Fruit fly (Drosophila melanogaster) whole organism, prepupa: ENCODE results near the gene Vha36-3.

Experiments used
- CG11762 ChIP-seq: fragments of 200-800 bp; sonication (Bioruptor generic); optimal IDR thresholded peaks from 3 replicates; lab custom pipeline; 2016; ENCODE audit warnings: missing biosample characterization, missing genetic modification characterization; ENCODE audit not compliant: insufficient read depth
- CG11902 ChIP-seq: fragments of 200-800 bp; sonication (Bioruptor generic); optimal IDR thresholded peaks from 3 replicates; lab custom pipeline; 2016; ENCODE audit warnings: missing biosample characterization, missing genetic modification characterization
- CG15336 ChIP-seq: fragments of 200-800 bp; sonication (Bioruptor generic); IDR thresholded peaks from 2 replicates; pipeline ENCODE4 v1.3.6; 2022; ENCODE audit warnings: missing biosample characterization, missing genetic modification characterization
- CG1621 ChIP-seq: fragments of 200-800 bp; sonication (Bioruptor generic); optimal IDR thresholded peaks from 3 replicates; lab custom pipeline; 2018; ENCODE audit warnings: missing biosample characterization, mild to moderate bottlenecking, missing genetic modification characterization
- CG16779 ChIP-seq: fragments of 200-800 bp; sonication (Bioruptor generic); optimal IDR thresholded peaks from 3 replicates; lab custom pipeline; 2017; ENCODE audit warnings: missing biosample characterization, mild to moderate bottlenecking, missing genetic modification characterization
- CG3032 ChIP-seq: fragments of 200-800 bp; optimal IDR thresholded peaks from 2 replicates; lab custom pipeline; 2019; ENCODE audit warnings: missing biosample characterization, mild to moderate bottlenecking, missing genetic modification characterization, moderate library complexity
- CG32006 ChIP-seq: fragments of 200-800 bp; sonication (Bioruptor generic); optimal IDR thresholded peaks from 3 replicates; lab custom pipeline; 2017; ENCODE audit warnings: missing biosample characterization, mild to moderate bottlenecking, missing genetic modification characterization
- CG34406 ChIP-seq: fragments of 200-800 bp; sonication (Bioruptor generic); optimal IDR thresholded peaks from 3 replicates; lab custom pipeline; 2016; ENCODE audit warnings: missing biosample characterization, missing genetic modification characterization
- CG4318 ChIP-seq: fragments of 200-800 bp; sonication (Bioruptor generic); optimal IDR thresholded peaks from 3 replicates; lab custom pipeline; 2017; ENCODE audit warnings: missing biosample characterization, mild to moderate bottlenecking, missing genetic modification characterization
- CG6163 ChIP-seq: fragments of 200-800 bp; sonication (Bioruptor generic); IDR thresholded peaks from 3 replicates; pipeline ENCODE4 v1.3.6; 2022; ENCODE audit warnings: missing biosample characterization, missing genetic modification characterization
- CG6276 ChIP-seq: fragments of 200-800 bp; sonication (Bioruptor generic); optimal IDR thresholded peaks from 2 replicates; lab custom pipeline; 2017; ENCODE audit warnings: missing biosample characterization, mild to moderate bottlenecking, missing genetic modification characterization
- CG6792 ChIP-seq: fragments of 200-800 bp; sonication (Bioruptor generic); optimal IDR thresholded peaks from 3 replicates; lab custom pipeline; 2016; ENCODE audit warnings: missing biosample characterization, missing genetic modification characterization
- CG6808 ChIP-seq: fragments of 200-800 bp; sonication (Bioruptor generic); optimal IDR thresholded peaks from 3 replicates; lab custom pipeline; 2017; ENCODE audit warnings: missing biosample characterization, missing genetic modification characterization, mild to moderate bottlenecking, moderate library complexity, missing genetic modification reagents
- CG7368 ChIP-seq: fragments of 200-800 bp; sonication (Bioruptor generic); optimal IDR thresholded peaks from 3 replicates; lab custom pipeline; 2016; ENCODE audit warnings: missing biosample characterization, missing genetic modification characterization
- CG8319 ChIP-seq: fragments of 200-800 bp; sonication (Bioruptor generic); optimal IDR thresholded peaks from 3 replicates; lab custom pipeline; 2016; ENCODE audit warnings: missing biosample characterization, missing genetic modification characterization
- CG8632 ChIP-seq: fragments of 200-800 bp; sonication (Bioruptor generic); optimal IDR thresholded peaks from 3 replicates; lab custom pipeline; 2016; ENCODE audit warnings: missing biosample characterization, missing genetic modification characterization
- CG9139 ChIP-seq: fragments of 200-800 bp; sonication (Bioruptor generic); optimal IDR thresholded peaks from 3 replicates; lab custom pipeline; 2017; ENCODE audit warnings: missing biosample characterization, mild to moderate bottlenecking, missing genetic modification characterization
- Eip75B ChIP-seq: fragments of 200-800 bp; sonication (Bioruptor generic); optimal IDR thresholded peaks from 3 replicates; lab custom pipeline; 2016; ENCODE audit warnings: missing biosample characterization, missing genetic modification characterization
- Eip78C ChIP-seq: fragments of 200-800 bp; sonication (Bioruptor generic); peaks from one replicate; lab custom pipeline; 2016; ENCODE audit warnings: missing biosample characterization, missing genetic modification characterization
- Eip93F ChIP-seq: fragments of 200-800 bp; sonication (Bioruptor generic); optimal IDR thresholded peaks from 2 replicates; lab custom pipeline; 2016; ENCODE audit warnings: missing biosample characterization, mild to moderate bottlenecking, missing genetic modification characterization
- Ets21C ChIP-seq: fragments of 200-800 bp; sonication (Bioruptor generic); optimal IDR thresholded peaks from 3 replicates; lab custom pipeline; 2016; ENCODE audit warnings: missing biosample characterization, missing genetic modification characterization
- Ets96B ChIP-seq: fragments of 200-800 bp; optimal IDR thresholded peaks from 2 replicates; lab custom pipeline; 2019; ENCODE audit warnings: missing biosample characterization, mild to moderate bottlenecking, missing genetic modification characterization, moderate library complexity
- Hr38 ChIP-seq: sonication (Bioruptor generic); optimal IDR thresholded peaks from 2 replicates; lab custom pipeline; 2016; ENCODE audit warnings: missing biosample characterization, missing genetic modification characterization
- Met ChIP-seq: fragments of 200-800 bp; sonication (Bioruptor generic); optimal IDR thresholded peaks from 3 replicates; lab custom pipeline; 2016; ENCODE audit warnings: missing biosample characterization, missing genetic modification characterization
- Smox ChIP-seq: fragments of 200-800 bp; sonication (Bioruptor generic); optimal IDR thresholded peaks from 3 replicates; lab custom pipeline; 2016; ENCODE audit warnings: missing biosample characterization, missing genetic modification characterization
- Sox14 ChIP-seq: fragments of 200-800 bp; sonication (Bioruptor generic); optimal IDR thresholded peaks from 3 replicates; lab custom pipeline; 2016; ENCODE audit warnings: missing biosample characterization, missing genetic modification characterization
- Sox15 ChIP-seq: fragments of 200-800 bp; sonication (Bioruptor generic); optimal IDR thresholded peaks from 3 replicates; lab custom pipeline; 2016; ENCODE audit warnings: missing biosample characterization, missing genetic modification characterization
- achi ChIP-seq: fragments of 200-800 bp; sonication (Bioruptor generic); optimal IDR thresholded peaks from 3 replicates; lab custom pipeline; 2016; ENCODE audit warnings: missing biosample characterization, missing genetic modification characterization
- cyc ChIP-seq: fragments of 200-800 bp; sonication (Bioruptor generic); optimal IDR thresholded peaks from 3 replicates; lab custom pipeline; 2016; ENCODE audit warnings: missing biosample characterization, missing genetic modification characterization
- dac ChIP-seq: fragments of 200-800 bp; sonication (Bioruptor generic); optimal IDR thresholded peaks from 2 replicates; lab custom pipeline; 2017; ENCODE audit warnings: missing biosample characterization, mild to moderate bottlenecking, missing genetic modification characterization
- eg ChIP-seq: fragments of 200-800 bp; sonication (Bioruptor generic); IDR thresholded peaks from 3 replicates; pipeline ENCODE4 v1.3.6; 2022; ENCODE audit warnings: missing biosample characterization, missing genetic modification characterization
- esn ChIP-seq: fragments of 200-800 bp; sonication (Bioruptor generic); optimal IDR thresholded peaks from 2 replicates; lab custom pipeline; 2016; ENCODE audit warnings: missing biosample characterization, mild to moderate bottlenecking, missing genetic modification characterization, moderate library complexity
- fd85E ChIP-seq: fragments of 200-800 bp; sonication (Bioruptor generic); optimal IDR thresholded peaks from 3 replicates; lab custom pipeline; 2016; ENCODE audit warnings: missing biosample characterization, missing genetic modification characterization
- fkh ChIP-seq: fragments of 200-800 bp; sonication (Bioruptor generic); optimal IDR thresholded peaks from 3 replicates; lab custom pipeline; 2017; ENCODE audit warnings: missing biosample characterization, mild to moderate bottlenecking, missing genetic modification characterization, moderate library complexity
- net ChIP-seq: fragments of 200-800 bp; sonication (Bioruptor generic); optimal IDR thresholded peaks from 3 replicates; lab custom pipeline; 2016; ENCODE audit warnings: missing biosample characterization, missing genetic modification characterization
- pdm3 ChIP-seq: fragments of 200-800 bp; sonication (Bioruptor generic); optimal IDR thresholded peaks from 3 replicates; lab custom pipeline; 2016; ENCODE audit warnings: missing biosample characterization, missing genetic modification characterization
- spab ChIP-seq: fragments of 200-800 bp; sonication (Bioruptor generic); optimal IDR thresholded peaks from 2 replicates; lab custom pipeline; 2017; ENCODE audit warnings: missing biosample characterization, mild to moderate bottlenecking, missing genetic modification characterization, missing genetic modification reagents
- ss ChIP-seq, 2 experiments: fragments of 200-800 bp; sonication (Bioruptor generic); optimal IDR thresholded peaks; 2 replicates in 1 of 2; 3 replicates in 1 of 2; lab custom pipeline; 2017 to 2018; ENCODE audit warnings: mild to moderate bottlenecking in 2 of 2, missing biosample characterization in 2 of 2, missing genetic modification characterization in 2 of 2, moderate library complexity in 1 of 2
- svp ChIP-seq: fragments of 200-800 bp; sonication (Bioruptor generic); peaks from one replicate; lab custom pipeline; 2016; ENCODE audit warnings: missing biosample characterization, missing genetic modification characterization
- topi ChIP-seq: fragments of 200-800 bp; sonication (Bioruptor generic); optimal IDR thresholded peaks from 3 replicates; lab custom pipeline; 2016; ENCODE audit warnings: missing biosample characterization, missing genetic modification characterization
- vri ChIP-seq: fragments of 200-800 bp; sonication (Bioruptor generic); optimal IDR thresholded peaks from 3 replicates; lab custom pipeline; 2016; ENCODE audit warnings: missing biosample characterization, mild to moderate bottlenecking, missing genetic modification characterization

The Vha36-3 gene

DNA sequence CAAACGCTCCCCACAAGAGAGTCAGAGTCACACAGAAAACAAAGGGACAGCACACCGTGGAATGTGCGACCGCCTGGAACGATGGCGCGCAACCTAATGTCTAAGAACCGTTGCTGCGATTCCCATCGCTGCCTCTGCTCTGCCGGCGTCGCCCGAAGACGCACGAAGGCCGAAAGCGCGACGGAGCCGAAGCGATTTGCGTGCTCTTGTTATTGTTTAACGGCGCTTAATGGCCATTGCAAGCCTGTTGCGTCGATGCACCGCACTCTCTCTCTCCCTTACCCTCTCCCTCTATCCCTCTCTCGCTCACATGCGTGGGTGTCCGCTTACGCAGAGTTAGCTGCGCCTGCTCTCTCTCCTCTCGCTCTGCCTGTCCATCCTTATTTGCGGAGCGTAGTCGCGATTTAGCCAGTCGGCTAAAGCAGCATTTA lies 35.0 kb downstream of the Vha36-3 start, which contains the start of gene trol (continued):
- no peak for TF ChIP-seq dac
- peak; percentile 28 for TF ChIP-seq fd85E (GFP tag; lab: Kevin White, UChicago)
- TF ChIP-seq esn, result peak; percentile 8
- peak; percentile 50; the same call in 2 of the 3 replicates for TF ChIP-seq CG6163 (GFP tag; lab: Robert Waterston, UW)
- TF ChIP-seq cyc (GFP tag; lab: Kevin White, UChicago), result no peak
- no peak for TF ChIP-seq Smox (GFP tag; lab: Kevin White, UChicago)
- no peak for TF ChIP-seq Ets96B (tag; lab: Kevin White, UChicago)
- no peak for TF ChIP-seq CG4318 (GFP tag; lab: Kevin White, UChicago)
- no peak for TF ChIP-seq CG34406 (GFP tag; lab: Kevin White, UChicago)
- peak; percentile 5 for TF ChIP-seq CG16779 (tag; lab: Kevin White, UChicago)
- no peak for TF ChIP-seq Hr38
- peak; percentile 23 for TF ChIP-seq Met (GFP tag; lab: Kevin White, UChicago)
- no peak for TF ChIP-seq CG11762 (GFP tag; lab: Kevin White, UChicago)
- TF ChIP-seq CG6792 (GFP tag; lab: Kevin White, UChicago), result peak; percentile 30
- TF ChIP-seq CG11902 (GFP tag; lab: Kevin White, UChicago), result no peak
- TF ChIP-seq topi (GFP tag; lab: Kevin White, UChicago), result peak; percentile 19
- TF ChIP-seq vri (GFP tag; lab: Kevin White, UChicago), result peak; percentile 53
- TF ChIP-seq CG6808 (GFP tag; lab: Kevin White, UChicago), result no peak

DNA sequence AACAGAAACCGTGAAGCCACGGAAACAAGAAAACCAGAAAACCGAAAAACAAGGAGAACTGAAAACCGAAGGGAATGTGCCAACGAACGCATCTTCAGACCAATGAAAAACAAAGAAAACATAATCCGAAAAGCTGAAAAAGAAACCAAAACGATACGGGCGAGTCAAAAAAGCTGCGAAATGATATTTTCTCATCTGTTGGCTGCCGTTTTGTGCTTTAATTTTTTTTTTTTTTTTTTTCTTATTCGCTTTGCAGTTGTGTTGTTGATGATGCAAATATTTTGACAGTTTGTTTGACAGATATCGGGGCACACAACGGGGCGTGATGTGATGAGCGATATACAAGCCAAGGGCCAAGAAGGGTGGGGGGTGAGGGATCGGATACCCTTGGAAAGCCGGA lies 37.9 kb downstream of the Vha36-3 start:
- no peak for TF ChIP-seq CG7368 (GFP tag; lab: Kevin White, UChicago)
- TF ChIP-seq CG32006 (GFP tag; lab: Kevin White, UChicago), result no peak
- no peak for TF ChIP-seq CG3032
- TF ChIP-seq net, result peak; percentile 5
- no peak for TF ChIP-seq CG4318 (GFP tag; lab: Kevin White, UChicago)
- no peak for TF ChIP-seq Sox14 (GFP tag; lab: Kevin White, UChicago)
- peak; percentile 44 for TF ChIP-seq svp
- no peak for TF ChIP-seq CG8632 (GFP tag; lab: Kevin White, UChicago)
- TF ChIP-seq cyc (GFP tag; lab: Kevin White, UChicago), result no peak
- TF ChIP-seq topi (GFP tag; lab: Kevin White, UChicago), result no peak
- peak; percentile 46 for TF ChIP-seq Eip78C (GFP tag; lab: Kevin White, UChicago)
- TF ChIP-seq dac, result no peak
- no peak for TF ChIP-seq CG11902 (GFP tag; lab: Kevin White, UChicago)
- no peak for TF ChIP-seq esn
- no peak for TF ChIP-seq Eip75B (GFP tag; lab: Kevin White, UChicago)
- TF ChIP-seq Ets21C (GFP tag; lab: Kevin White, UChicago), result no peak
- no peak for TF ChIP-seq fkh (GFP tag; lab: Kevin White, UChicago)
- no peak for TF ChIP-seq Sox15 (GFP tag; lab: Kevin White, UChicago)
- no peak for TF ChIP-seq pdm3 (GFP tag; lab: Kevin White, UChicago)
- TF ChIP-seq CG15336 (GFP tag; lab: Robert Waterston, UW), result no peak
- no peak for TF ChIP-seq Eip93F
- TF ChIP-seq Ets96B (tag; lab: Kevin White, UChicago), result no peak
- peak in 1 of 2 experiments; percentile 24 for TF ChIP-seq ss (GFP tag; optimal IDR thresholded peaks at IDR 0.05; lab: Kevin White, UChicago)
- peak; percentile 21; the same call in 1 of the 3 replicates for TF ChIP-seq eg (GFP tag; lab: Robert Waterston, UW)

DNA sequence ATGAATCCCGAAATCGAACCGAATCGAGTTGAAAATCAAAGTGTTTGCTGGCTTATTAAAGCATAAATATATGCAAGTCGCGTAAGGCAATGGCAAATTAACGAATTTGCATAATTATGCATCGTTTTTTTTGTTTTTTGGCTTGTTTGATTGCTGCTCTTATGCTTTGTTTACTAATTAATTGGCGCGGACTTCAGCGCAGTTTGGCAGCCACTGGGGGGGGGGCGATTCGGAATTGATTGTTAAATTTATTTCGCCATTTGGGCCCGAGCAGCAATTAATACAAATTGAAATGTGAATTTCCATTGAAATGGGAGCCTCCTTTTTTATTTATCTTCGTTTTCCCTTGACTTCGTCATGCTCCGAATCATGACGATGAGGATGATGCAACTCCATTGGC lies 40.9 kb downstream of the Vha36-3 start:
- TF ChIP-seq CG8632 (GFP tag; lab: Kevin White, UChicago), result no peak
- no peak for TF ChIP-seq fd85E (GFP tag; lab: Kevin White, UChicago)
- no peak for TF ChIP-seq CG11902 (GFP tag; lab: Kevin White, UChicago)
- TF ChIP-seq Met (GFP tag; lab: Kevin White, UChicago), result no peak
- TF ChIP-seq CG9139 (GFP tag; lab: Kevin White, UChicago), result no peak
- no peak for TF ChIP-seq CG11762 (GFP tag; lab: Kevin White, UChicago)
- no peak for TF ChIP-seq fkh (GFP tag; lab: Kevin White, UChicago)
- TF ChIP-seq CG6276, result no peak
- TF ChIP-seq achi (GFP tag; lab: Kevin White, UChicago), result no peak
- TF ChIP-seq Sox15 (GFP tag; lab: Kevin White, UChicago), result no peak
- TF ChIP-seq topi (GFP tag; lab: Kevin White, UChicago), result no peak
- TF ChIP-seq eg (GFP tag; lab: Robert Waterston, UW), result no peak
- TF ChIP-seq CG1621 (tag; lab: Kevin White, UChicago), result no peak
- TF ChIP-seq cyc (GFP tag; lab: Kevin White, UChicago), result no peak
- no peak for TF ChIP-seq spab (GFP tag; lab: Kevin White, UChicago)
- no peak for TF ChIP-seq CG8319 (GFP tag; lab: Kevin White, UChicago)
